Fruit fly (Drosophila melanogaster) whole organism, embryonic: ENCODE measurements around the gene Mst89B.

ENCODE experiments used
- CG12744 ChIP-seq: fragments of 200-800 bp; sonication (Bioruptor generic); optimal IDR thresholded peaks from 2 replicates; lab custom pipeline; 2016; ENCODE audit warnings: missing biosample characterization, missing genetic modification characterization
- CG2678 ChIP-seq: fragments of 200-800 bp; sonication (Bioruptor generic); optimal IDR thresholded peaks from 3 replicates; lab custom pipeline; 2019; ENCODE audit warnings: missing biosample characterization, mild to moderate bottlenecking, missing genetic modification characterization, moderate library complexity
- CG32772 ChIP-seq: fragments of 200-800 bp; sonication (Bioruptor generic); IDR thresholded peaks from 2 replicates; pipeline ENCODE4 v1.3.6; 2022; ENCODE audit warnings: missing biosample characterization, missing genetic modification characterization
- CG4360 ChIP-seq: fragments of 200-800 bp; sonication (Bioruptor generic); IDR thresholded peaks from 2 replicates; pipeline ENCODE4 v1.3.6; 2022; ENCODE audit warnings: missing biosample characterization, missing genetic modification characterization
- CG4404 ChIP-seq: fragments of 200-800 bp; sonication (Bioruptor generic); IDR thresholded peaks from 2 replicates; pipeline ENCODE4 v1.3.6; 2022; ENCODE audit warnings: missing biosample characterization, missing genetic modification characterization
- CG4820 ChIP-seq: fragments of 200-800 bp; sonication (Bioruptor generic); optimal IDR thresholded peaks from 3 replicates; lab custom pipeline; 2016; ENCODE audit warnings: missing biosample characterization, missing genetic modification characterization
- CG5180 ChIP-seq: fragments of 200-800 bp; sonication (Bioruptor generic); optimal IDR thresholded peaks from 3 replicates; lab custom pipeline; 2017; ENCODE audit warnings: missing biosample characterization, missing genetic modification characterization, mild to moderate bottlenecking, moderate library complexity, missing genetic modification reagents
- CG6654 ChIP-seq: fragments of 200-800 bp; sonication (Bioruptor generic); optimal IDR thresholded peaks from 2 replicates; lab custom pipeline; 2017; ENCODE audit warnings: missing biosample characterization, mild to moderate bottlenecking, missing genetic modification characterization
- CG6791 ChIP-seq: fragments of 200-800 bp; sonication (Bioruptor generic); IDR thresholded peaks from 3 replicates; pipeline ENCODE4 v1.3.6; 2022; ENCODE audit warnings: missing biosample characterization, missing genetic modification characterization; ENCODE audit not compliant: partially characterized antibody
- CG7786 ChIP-seq: fragments of 200-800 bp; sonication (Bioruptor generic); optimal IDR thresholded peaks from 2 replicates; lab custom pipeline; 2016; ENCODE audit warnings: missing biosample characterization, missing genetic modification characterization
- CG8281 ChIP-seq: fragments of 200-800 bp; sonication (Bioruptor generic); optimal IDR thresholded peaks from 2 replicates; lab custom pipeline; 2018; ENCODE audit warnings: missing biosample characterization, mild to moderate bottlenecking, missing genetic modification characterization, moderate library complexity
- CG8388 ChIP-seq: fragments of 200-800 bp; sonication (Bioruptor generic); optimal IDR thresholded peaks from 2 replicates; lab custom pipeline; 2019; ENCODE audit warnings: missing biosample characterization, mild to moderate bottlenecking, missing genetic modification characterization, moderate library complexity
- CG8924 ChIP-seq: fragments of 200-800 bp; optimal IDR thresholded peaks from 3 replicates; lab custom pipeline; 2019; ENCODE audit warnings: missing biosample characterization, mild to moderate bottlenecking, missing genetic modification characterization, moderate library complexity
- Chrac-16 ChIP-seq: fragments of 200-800 bp; sonication (Bioruptor generic); optimal IDR thresholded peaks from 3 replicates; lab custom pipeline; 2016; ENCODE audit warnings: missing biosample characterization, missing genetic modification characterization
- Dfd ChIP-seq, 2 experiments: fragments of >200 bp; optimal IDR thresholded peaks; 2 replicates each; lab custom pipeline; 2017; ENCODE audit warnings: missing biosample characterization in 2 of 2, missing genetic modification characterization in 2 of 2
- Dip2 ChIP-seq: fragments of 200-800 bp; sonication (Bioruptor generic); IDR thresholded peaks from 2 replicates; pipeline ENCODE4 v1.3.6; 2022; ENCODE audit warnings: missing biosample characterization, missing genetic modification characterization
- Dref ChIP-seq: fragments of 200-800 bp; sonication (Bioruptor generic); IDR thresholded peaks from 2 replicates; pipeline ENCODE4 v1.3.6; 2022; ENCODE audit warnings: missing biosample characterization, missing genetic modification characterization
- Fer1 ChIP-seq: fragments of 200-800 bp; sonication (Bioruptor generic); optimal IDR thresholded peaks from 2 replicates; lab custom pipeline; 2017; ENCODE audit warnings: missing biosample characterization, mild to moderate bottlenecking, missing genetic modification characterization
- H15 ChIP-seq: fragments of 200-800 bp; sonication (Bioruptor generic); IDR thresholded peaks from 3 replicates; pipeline ENCODE4 v1.3.6; 2022; ENCODE audit warnings: missing biosample characterization, missing genetic modification characterization
- HLH4C ChIP-seq: fragments of 200-800 bp; sonication (Bioruptor generic); IDR thresholded peaks from 3 replicates; pipeline ENCODE4 v1.3.6; 2022; ENCODE audit warnings: missing biosample characterization, missing genetic modification characterization; ENCODE audit not compliant: partially characterized antibody
- NC2β ChIP-seq: fragments of 200-800 bp; sonication (Bioruptor generic); optimal IDR thresholded peaks from 2 replicates; lab custom pipeline; 2016; ENCODE audit warnings: missing biosample characterization, missing genetic modification characterization
- Oaz ChIP-seq: fragments of 200-800 bp; sonication (Bioruptor generic); IDR thresholded peaks from 2 replicates; pipeline ENCODE4 v1.3.6; 2022; ENCODE audit warnings: missing biosample characterization, missing genetic modification characterization
- Sox102F ChIP-seq: fragments of 200-800 bp; sonication (Bioruptor generic); optimal IDR thresholded peaks from 2 replicates; lab custom pipeline; 2018; ENCODE audit warnings: missing biosample characterization, mild to moderate bottlenecking, missing genetic modification characterization, moderate library complexity
- Spps ChIP-seq: fragments of 200-800 bp; sonication (Bioruptor generic); optimal IDR thresholded peaks from 2 replicates; lab custom pipeline; 2018; ENCODE audit warnings: missing biosample characterization, mild to moderate bottlenecking, missing genetic modification characterization
- Stat92E ChIP-seq, 3 experiments: fragments of >200 bp in 2 of 3; fragments of 200-800 bp in 1 of 3; sonication (Bioruptor generic) in 1 of 3; optimal IDR thresholded peaks; 2 replicates each; lab custom pipeline; 2017 to 2019; ENCODE audit warnings: missing biosample characterization in 3 of 3, missing genetic modification characterization in 3 of 3, mild to moderate bottlenecking in 1 of 3, moderate library complexity in 1 of 3
- Trl ChIP-seq, 3 experiments: fragments of >200 bp in 2 of 3; fragments of 200-800 bp in 1 of 3; sonication (Bioruptor generic) in 1 of 3; optimal IDR thresholded peaks; 2 replicates in 1 of 3; 3 replicates in 2 of 3; lab custom pipeline; 2016 to 2017; ENCODE audit warnings: missing biosample characterization in 1 of 3, missing genetic modification characterization in 1 of 3
- Xbp1 ChIP-seq: fragments of 200-800 bp; sonication (Bioruptor generic); optimal IDR thresholded peaks from 3 replicates; lab custom pipeline; 2016; ENCODE audit warnings: missing biosample characterization, mild to moderate bottlenecking, missing genetic modification characterization
- bcd ChIP-seq: fragments of 200-800 bp; sonication (Bioruptor generic); optimal IDR thresholded peaks from 2 replicates; lab custom pipeline; 2017; ENCODE audit warnings: missing biosample characterization, mild to moderate bottlenecking, missing genetic modification characterization
- chinmo ChIP-seq: fragments of 200-800 bp; sonication (Bioruptor generic); IDR thresholded peaks from 4 replicates; pipeline ENCODE4 v1.3.6; 2022; ENCODE audit warnings: missing biosample characterization, missing genetic modification characterization; ENCODE audit not compliant: partially characterized antibody
- crol ChIP-seq: fragments of 200-800 bp; sonication (Bioruptor generic); IDR thresholded peaks from 2 replicates; pipeline ENCODE4 v1.3.6; 2022; ENCODE audit warnings: missing biosample characterization, missing genetic modification characterization
- ems ChIP-seq: fragments of 200-800 bp; sonication (Bioruptor generic); optimal IDR thresholded peaks from 3 replicates; lab custom pipeline; 2016; ENCODE audit warnings: missing biosample characterization, missing genetic modification characterization
- eve ChIP-seq, 2 experiments: fragments of >200 bp; optimal IDR thresholded peaks; 2 replicates each; lab custom pipeline; 2017; ENCODE audit warnings: missing biosample characterization in 2 of 2, missing genetic modification characterization in 2 of 2
- hb ChIP-seq: fragments of 200-800 bp; sonication (Bioruptor generic); IDR thresholded peaks from 3 replicates; pipeline ENCODE4 v1.3.6; 2022; ENCODE audit warnings: missing biosample characterization, missing genetic modification characterization; ENCODE audit not compliant: partially characterized antibody
- kah ChIP-seq: fragments of 200-800 bp; sonication (Bioruptor generic); optimal IDR thresholded peaks from 2 replicates; lab custom pipeline; 2018; ENCODE audit warnings: missing biosample characterization, mild to moderate bottlenecking, missing genetic modification characterization
- klu ChIP-seq: fragments of 200-800 bp; sonication (Bioruptor generic); IDR thresholded peaks from 2 replicates; pipeline ENCODE4 v1.3.6; 2022; ENCODE audit warnings: missing biosample characterization, missing genetic modification characterization
- kni ChIP-seq: fragments of 200-800 bp; sonication (Bioruptor generic); optimal IDR thresholded peaks from 3 replicates; lab custom pipeline; 2017; ENCODE audit warnings: mild to moderate bottlenecking, missing biosample characterization, missing genetic modification reagents, missing genetic modification characterization
- nerfin-1 ChIP-seq: fragments of 200-800 bp; sonication (Bioruptor generic); optimal IDR thresholded peaks from 3 replicates; lab custom pipeline; 2019; ENCODE audit warnings: missing biosample characterization, mild to moderate bottlenecking, missing genetic modification characterization, moderate library complexity
- pfk ChIP-seq: fragments of 200-800 bp; sonication (Bioruptor generic); optimal IDR thresholded peaks from 2 replicates; lab custom pipeline; 2018; ENCODE audit warnings: missing biosample characterization, mild to moderate bottlenecking, missing genetic modification characterization, moderate library complexity
- psq ChIP-seq: fragments of 200-800 bp; sonication (Bioruptor generic); optimal IDR thresholded peaks from 2 replicates; lab custom pipeline; 2017; ENCODE audit warnings: missing biosample characterization, missing genetic modification characterization
- repo ChIP-seq: fragments of 200-800 bp; sonication (Bioruptor generic); optimal IDR thresholded peaks from 2 replicates; lab custom pipeline; 2016; ENCODE audit warnings: missing biosample characterization, missing genetic modification characterization
- sim ChIP-seq: fragments of 200-800 bp; sonication (Bioruptor generic); IDR thresholded peaks from 2 replicates; pipeline ENCODE4 v1.3.6; 2022; ENCODE audit warnings: missing biosample characterization, missing genetic modification characterization
- stc ChIP-seq: fragments of 200-800 bp; sonication (Bioruptor generic); IDR thresholded peaks from 2 replicates; pipeline ENCODE4 v1.3.6; 2022; ENCODE audit warnings: missing biosample characterization, missing genetic modification characterization
- sug ChIP-seq: fragments of 200-800 bp; optimal IDR thresholded peaks from 2 replicates; lab custom pipeline; 2019; ENCODE audit warnings: missing biosample characterization, mild to moderate bottlenecking, missing genetic modification characterization, moderate library complexity
- tna ChIP-seq: fragments of 200-800 bp; sonication (Bioruptor generic); IDR thresholded peaks from 2 replicates; pipeline ENCODE4 v1.3.6; 2022; ENCODE audit warnings: missing biosample characterization, missing genetic modification characterization; ENCODE audit not compliant: partially characterized antibody
- z ChIP-seq: fragments of 200-800 bp; sonication (Bioruptor generic); IDR thresholded peaks from 3 replicates; pipeline ENCODE4 v1.3.6; 2022; ENCODE audit warnings: missing biosample characterization, missing genetic modification characterization
- zen2 ChIP-seq: fragments of 200-800 bp; sonication (Bioruptor generic); IDR thresholded peaks from 3 replicates; pipeline ENCODE4 v1.3.6; 2022; ENCODE audit warnings: missing biosample characterization, missing genetic modification characterization; ENCODE audit not compliant: partially characterized antibody

Mst89B gene

dm6 chr3R:16281033-16281680 is 14.3 kb downstream of the Mst89B start (continued):
- TF ChIP-seq CG6791 (GFP tag; lab: Robert Waterston, UW) (0 out of 3 replicates have a peak, but pooled peaks have one; percentile 8), eve (GFP tag; optimal IDR thresholded peaks at IDR 0.05; lab: Kevin White, UChicago) (peak in 1 of 2 experiments; percentile 58), z (GFP tag; lab: Robert Waterston, UW) (peak; percentile 40; the same call in 1 of the 3 replicates), chinmo (GFP tag; lab: Robert Waterston, UW) (peak; percentile 71; the same call in 1 of the 4 replicates), zen2 (GFP tag; lab: Robert Waterston, UW) (no peak), Trl (optimal IDR thresholded peaks at IDR 0.05; lab: Kevin White, UChicago) (peak in 1 of 2 experiments; percentile 8), Trl (GFP tag; optimal IDR thresholded peaks at IDR 0.05; lab: Kevin White, UChicago) (no peak), CG32772 (GFP tag; lab: Robert Waterston, UW) (peak; percentile 42; the same call in 1 of the 2 replicates), psq (GFP tag; lab: Kevin White, UChicago) (peak; percentile 59), CG12744 (no peak), CG6654 (peak; percentile 97), CG4360 (GFP tag; lab: Robert Waterston, UW) (0 out of 2 replicates have a peak, but pooled peaks have one; percentile 15)
- TF ChIP-seq, all 482 proteins: peak for 15

dm6 chr3R:16282080-16282690 is 15.4 kb downstream of the Mst89B start:
- no peak for TF ChIP-seq HLH4C (GFP tag; lab: Robert Waterston, UW)
- TF ChIP-seq kah (GFP tag; lab: Kevin White, UChicago) = no peak
- no peak for TF ChIP-seq CG8388
- TF ChIP-seq CG7786 (GFP tag; lab: Kevin White, UChicago) = no peak
- peak; percentile 98 for TF ChIP-seq sug (tag; lab: Kevin White, UChicago)
- no peak for TF ChIP-seq CG12744
- TF ChIP-seq NC2β (GFP tag; lab: Kevin White, UChicago) = no peak
- TF ChIP-seq CG5180 (GFP tag; lab: Kevin White, UChicago) = no peak
- TF ChIP-seq Dip2 (GFP tag; lab: Robert Waterston, UW) = no peak
- peak; percentile 11 for TF ChIP-seq CG4820 (GFP tag; lab: Kevin White, UChicago)
- TF ChIP-seq Dfd (GFP tag; optimal IDR thresholded peaks at IDR 0.05; lab: Kevin White, UChicago) = no peak
- peak; percentile 2 for TF ChIP-seq CG2678 (tag; lab: Kevin White, UChicago)
- peak; percentile 43 for TF ChIP-seq pfk (GFP tag; lab: Kevin White, UChicago)
- TF ChIP-seq nerfin-1 (tag; lab: Kevin White, UChicago) = no peak
- no peak for TF ChIP-seq CG4404 (GFP tag; lab: Robert Waterston, UW)
- TF ChIP-seq Spps (tag; lab: Kevin White, UChicago) = no peak
- no peak for TF ChIP-seq Stat92E (GFP tag; optimal IDR thresholded peaks at IDR 0.05; lab: Kevin White, UChicago)
- no peak for TF ChIP-seq Chrac-16 (GFP tag; lab: Kevin White, UChicago)
- TF ChIP-seq repo (GFP tag; lab: Kevin White, UChicago) = no peak
- no peak for TF ChIP-seq sim
- TF ChIP-seq klu (GFP tag; lab: Robert Waterston, UW) = no peak
- TF ChIP-seq Sox102F = no peak
- TF ChIP-seq bcd (GFP tag; lab: Kevin White, UChicago) = no peak
- TF ChIP-seq Fer1 (GFP tag; lab: Kevin White, UChicago) = no peak
- TF ChIP-seq Xbp1 (GFP tag; lab: Kevin White, UChicago) = no peak
- TF ChIP-seq CG8924 (tag; lab: Kevin White, UChicago) = no peak
- peak; percentile 81 for TF ChIP-seq kni (GFP tag; lab: Kevin White, UChicago)
- no peak for TF ChIP-seq Oaz (GFP tag; lab: Robert Waterston, UW)
- no peak for TF ChIP-seq ems (GFP tag; lab: Kevin White, UChicago)
- TF ChIP-seq tna = no peak
- TF ChIP-seq Dref (GFP tag; lab: Robert Waterston, UW) = no peak
- TF ChIP-seq crol (GFP tag; lab: Robert Waterston, UW) = peak; percentile 60
- TF ChIP-seq stc (GFP tag; lab: Robert Waterston, UW) = no peak
- TF ChIP-seq hb = no peak
- TF ChIP-seq H15 (GFP tag; lab: Robert Waterston, UW) = no peak
- no peak for TF ChIP-seq CG8281 (tag; lab: Kevin White, UChicago)
